Fruit fly (Drosophila melanogaster): ENCODE measurements around the gene CG6980.
A peak's percentile ranks its signal among the peaks of the same experiment; 100 is the strongest.

DNA sequence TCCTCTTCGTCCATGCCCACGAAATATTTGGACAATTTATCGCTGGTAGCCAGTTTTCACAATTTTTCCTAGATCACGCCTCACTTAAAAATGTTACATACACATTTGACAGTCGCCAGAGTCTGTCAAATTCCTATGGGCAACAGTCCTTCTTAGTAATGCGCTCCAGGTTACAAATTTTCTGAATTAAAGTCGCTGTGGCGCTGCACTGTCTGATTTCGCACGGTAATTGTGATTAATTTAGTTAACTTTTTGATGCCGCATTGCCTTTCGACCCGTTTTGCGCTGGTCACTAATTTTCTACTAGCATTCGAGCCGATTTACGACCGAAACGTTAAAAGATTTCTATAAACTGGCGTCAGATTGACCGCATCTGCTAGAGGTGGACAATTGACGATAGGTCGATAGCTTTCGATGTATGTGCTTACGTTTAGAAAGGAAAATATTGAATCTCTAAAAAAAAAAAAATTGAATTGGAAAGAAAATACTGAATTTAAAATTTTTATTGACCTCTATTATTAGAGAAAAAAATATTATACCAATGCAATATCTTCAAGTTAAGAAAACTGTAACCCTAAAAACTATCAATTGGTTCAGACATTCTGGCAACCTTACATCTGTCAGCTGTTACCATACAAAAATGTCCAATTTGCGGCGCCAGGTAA lies 6.3 kb downstream of the CG6980 start, which contains the start of the genes lili and CG34150:
- peak; percentile 74 for TF ChIP-seq woc (GFP tag; optimal IDR thresholded peaks at IDR 0.05)
- peak; percentile 89 for TF ChIP-seq brk (GFP tag; optimal IDR thresholded peaks at IDR 0.05)
- TF ChIP-seq Myc (optimal IDR thresholded peaks at IDR 0.05), result no peak
- peak; percentile 81 for TF ChIP-seq h (GFP tag; optimal IDR thresholded peaks at IDR 0.05)
- peak; percentile 59 for TF ChIP-seq psq (GFP tag; optimal IDR thresholded peaks at IDR 0.05)
- TF ChIP-seq Sp1 (GFP tag; optimal IDR thresholded peaks at IDR 0.05), result peak; percentile 67
- TF ChIP-seq HLH106 (tag; optimal IDR thresholded peaks at IDR 0.05), result peak; percentile 77
- TF ChIP-seq Abd-B (GFP tag; optimal IDR thresholded peaks at IDR 0.05), result no peak
- no peak for TF ChIP-seq lola (GFP tag; optimal IDR thresholded peaks at IDR 0.05)
- peak; percentile 70 for TF ChIP-seq fru (GFP tag; optimal IDR thresholded peaks at IDR 0.05)
- no peak for TF ChIP-seq CrebA (GFP tag; optimal IDR thresholded peaks at IDR 0.05; ENCODE audit: borderline replicate concordance)
- TF ChIP-seq tai (GFP tag; optimal IDR thresholded peaks at IDR 0.05), result no peak
